Worm (Caenorhabditis elegans): ENCODE results near the gene kmo-2.

The kmo-2 gene

DNA sequence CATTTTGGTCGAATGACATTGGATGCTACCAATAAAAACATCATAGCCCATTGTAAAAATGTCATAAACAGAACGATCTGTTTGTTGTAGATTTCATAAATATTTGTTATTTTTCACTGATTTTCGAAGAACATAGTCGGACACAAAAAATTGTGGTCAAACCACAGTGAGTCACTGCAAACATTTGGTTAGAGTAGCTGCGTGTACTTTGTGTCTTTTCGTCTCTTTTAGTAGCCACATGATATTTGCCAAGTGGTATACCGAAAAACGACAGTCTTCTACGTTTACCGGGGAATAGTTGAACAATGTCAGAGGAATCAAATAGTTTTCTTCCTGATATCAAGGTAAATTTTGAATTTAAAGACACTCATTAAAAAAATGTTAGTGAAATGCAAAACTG is 23.4 kb upstream of the kmo-2 start, which contains the start of gene nhr-206 (continued):
- TF ChIP-seq dve-1 (tag; optimal IDR thresholded peaks at IDR 0.05; ENCODE audit: insufficient read depth) (peak; percentile 51), nhr-28 (tag; optimal IDR thresholded peaks at IDR 0.05) (peak; percentile 98), unc-62 (GFP tag; optimal IDR thresholded peaks at IDR 0.05 in 1 of 2) (peak in 1 of 2 experiments; percentile 98), unc-62 (tag; optimal IDR thresholded peaks at IDR 0.05) (no peak), dmd-6 (GFP tag; IDR thresholded peaks at IDR 0.05) (peak; percentile 74), pha-4 (GFP tag; IDR thresholded peaks at IDR 0.05) (no peak), pha-4 (tag; optimal IDR thresholded peaks at IDR 0.05) (no peak), lin-29 (GFP tag; IDR thresholded peaks at IDR 0.05) (no peak), mdl-1 (tag; optimal IDR thresholded peaks at IDR 0.05) (peak in 1 of 2 experiments; percentile 61), mxl-3 (GFP tag; optimal IDR thresholded peaks at IDR 0.05) (peak; percentile 11), lin-39 (tag; optimal IDR thresholded peaks at IDR 0.05) (no peak), ZK337.2 (GFP tag; IDR thresholded peaks at IDR 0.05) (no peak), daf-16 (GFP tag; optimal IDR thresholded peaks at IDR 0.05) (no peak), daf-16 (tag; optimal IDR thresholded peaks at IDR 0.05) (peak; percentile 84), nhr-77 (tag; optimal IDR thresholded peaks at IDR 0.05) (peak; percentile 42), hlh-11 (tag; optimal IDR thresholded peaks at IDR 0.05) (peak; percentile 63), gei-8 (GFP tag; optimal IDR thresholded peaks at IDR 0.05) (no peak), F26F4.8 (GFP tag; conservative IDR thresholded peaks at IDR 0.05) (no peak), zip-11 (GFP tag; IDR thresholded peaks at IDR 0.05) (no peak), fos-1 (tag; optimal IDR thresholded peaks at IDR 0.05) (no peak), nhr-102 (tag; optimal IDR thresholded peaks at IDR 0.05) (peak; percentile 40), zag-1 (tag; optimal IDR thresholded peaks at IDR 0.05) (no peak)

DNA sequence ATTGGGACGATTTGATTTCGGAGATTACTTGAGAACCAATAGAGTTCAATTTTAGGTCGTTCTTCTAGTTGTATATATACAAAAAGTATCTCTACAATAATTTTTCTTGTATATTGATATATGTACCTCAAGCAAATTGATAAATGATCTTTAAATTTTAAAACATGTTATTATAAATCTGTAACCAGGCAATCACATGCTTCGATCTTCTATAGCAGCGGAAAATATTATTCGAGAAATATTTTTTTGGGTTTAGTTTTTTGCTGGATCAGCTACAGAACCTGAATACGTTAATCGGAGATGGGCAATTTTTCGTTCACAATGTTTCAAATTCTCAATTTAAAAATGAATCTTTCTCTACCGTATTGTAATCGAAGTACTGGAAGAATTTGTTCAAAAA is 20.4 kb upstream of the kmo-2 start, which contains the start of gene R07B7.12:
Gene R07B7.12 (plus strand): TSS at position 301 of the 400 bp plus-strand sequence.
- TF ChIP-seq daf-12 (tag; optimal IDR thresholded peaks at IDR 0.05) (no peak), tra-1 (GFP tag; IDR thresholded peaks at IDR 0.05) (no peak), nhr-6 (tag; optimal IDR thresholded peaks at IDR 0.05) (no peak), F26F4.8 (GFP tag; conservative IDR thresholded peaks at IDR 0.05) (no peak), dmd-8 (GFP tag; IDR thresholded peaks at IDR 0.05) (no peak), Y105C5A.15 (GFP tag; IDR thresholded peaks at IDR 0.05) (no peak), nhr-41 (GFP tag; IDR thresholded peaks at IDR 0.05) (no peak), lin-39 (tag; optimal IDR thresholded peaks at IDR 0.05) (no peak), Y75B8A.6 (GFP tag; IDR thresholded peaks at IDR 0.05) (no peak), cey-2 (tag; optimal IDR thresholded peaks at IDR 0.05; ENCODE audit: borderline replicate concordance, insufficient read depth) (no peak)

DNA sequence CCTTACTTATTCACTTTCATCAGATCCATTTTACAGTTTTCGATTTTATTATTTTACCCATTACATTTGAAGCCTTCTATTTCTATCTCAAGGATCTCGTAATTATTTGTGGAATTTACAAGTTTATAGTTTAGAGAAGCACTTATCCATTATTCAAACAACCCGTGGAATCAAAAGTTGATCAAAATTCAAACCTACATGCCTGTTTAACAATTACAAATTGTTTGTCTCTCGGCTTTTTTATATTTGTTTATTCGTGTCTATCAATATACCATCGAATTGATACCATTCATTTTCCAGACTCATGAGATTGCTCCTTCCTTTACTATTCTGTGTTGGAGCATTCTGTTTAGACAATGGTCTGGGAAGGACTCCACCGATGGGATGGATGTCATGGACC is 18.6 kb upstream of the kmo-2 start, which contains the start of gene gana-1:
Gene gana-1 (plus strand): TSS at position 301 of the 400 bp plus-strand sequence.
- TF ChIP-seq unc-130 (GFP tag; optimal IDR thresholded peaks at IDR 0.05), result no peak
- no peak for TF ChIP-seq F26F4.8 (GFP tag; conservative IDR thresholded peaks at IDR 0.05)
- TF ChIP-seq dve-1 (tag; optimal IDR thresholded peaks at IDR 0.05; ENCODE audit: insufficient read depth), result no peak
- no peak for TF ChIP-seq duxl-1 (tag; optimal IDR thresholded peaks at IDR 0.05; ENCODE audit: poor library complexity)
- TF ChIP-seq R02D3.7 (tag; optimal IDR thresholded peaks at IDR 0.05), result no peak
- TF ChIP-seq nhr-237 (tag; optimal IDR thresholded peaks at IDR 0.05), result no peak
- TF ChIP-seq mes-2 (tag; optimal IDR thresholded peaks at IDR 0.05; ENCODE audit: poor library complexity, severe bottlenecking), result no peak
- TF ChIP-seq fos-1 (tag; optimal IDR thresholded peaks at IDR 0.05), result no peak
- no peak for TF ChIP-seq vab-7 (GFP tag; IDR thresholded peaks at IDR 0.05)
- no peak for TF ChIP-seq nhr-111 (GFP tag; optimal IDR thresholded peaks at IDR 0.05)
- no peak for TF ChIP-seq aha-1 (tag)
- no peak for TF ChIP-seq lin-39 (tag; optimal IDR thresholded peaks at IDR 0.05)
- TF ChIP-seq nhr-10 (tag; optimal IDR thresholded peaks at IDR 0.05), result no peak
- no peak for TF ChIP-seq lin-1 (GFP tag; IDR thresholded peaks at IDR 0.05)
- no peak for TF ChIP-seq F44E2.7 (GFP tag; IDR thresholded peaks at IDR 0.05)
- TF ChIP-seq nhr-42 (GFP tag; IDR thresholded peaks at IDR 0.05), result no peak
- no peak for TF ChIP-seq lim-7 (GFP tag; IDR thresholded peaks at IDR 0.05)
